Fruit fly (Drosophila melanogaster) whole organism, embryonic: ENCODE measurements around the gene CG6149.

Experiments used
- Adf1 ChIP-seq: fragments of 200-800 bp; sonication (Bioruptor generic); IDR thresholded peaks from 2 replicates; pipeline ENCODE4 v1.3.6; 2022; ENCODE audit warnings: missing biosample characterization, missing genetic modification characterization
- Atf-2 ChIP-seq: fragments of 200-800 bp; sonication (Bioruptor generic); optimal IDR thresholded peaks from 2 replicates; lab custom pipeline; 2016; ENCODE audit warnings: missing biosample characterization, missing genetic modification characterization
- Atf3 ChIP-seq: fragments of 200-800 bp; sonication (Bioruptor generic); optimal IDR thresholded peaks from 3 replicates; lab custom pipeline; 2016; ENCODE audit warnings: missing biosample characterization, missing genetic modification characterization
- CG10209 ChIP-seq: fragments of 200-800 bp; sonication (Bioruptor generic); optimal IDR thresholded peaks from 3 replicates; lab custom pipeline; 2017; ENCODE audit warnings: missing biosample characterization, mild to moderate bottlenecking, missing genetic modification characterization, missing genetic modification reagents
- CG1024 ChIP-seq: fragments of 200-800 bp; sonication (Bioruptor generic); IDR thresholded peaks from 2 replicates; pipeline ENCODE4 v1.3.6; 2022; ENCODE audit warnings: missing biosample characterization, missing genetic modification characterization
- CG10274 ChIP-seq: fragments of 200-800 bp; sonication (Bioruptor generic); optimal IDR thresholded peaks from 3 replicates; lab custom pipeline; 2017; ENCODE audit warnings: missing biosample characterization, mild to moderate bottlenecking, missing genetic modification characterization
- CG10321 ChIP-seq: fragments of 200-800 bp; sonication (Bioruptor generic); IDR thresholded peaks from 2 replicates; pipeline ENCODE4 v1.3.6; 2022; ENCODE audit warnings: missing biosample characterization, missing genetic modification characterization
- CG11247 ChIP-seq: fragments of 200-800 bp; sonication (Bioruptor generic); IDR thresholded peaks from 2 replicates; pipeline ENCODE4 v1.3.6; 2022; ENCODE audit warnings: missing biosample characterization, missing genetic modification characterization
- CG12659 ChIP-seq: fragments of 200-800 bp; sonication (Bioruptor generic); optimal IDR thresholded peaks from 3 replicates; lab custom pipeline; 2017; ENCODE audit warnings: mild to moderate bottlenecking, missing biosample characterization, missing genetic modification reagents, missing genetic modification characterization
- CG13624 ChIP-seq: fragments of 200-800 bp; sonication (Bioruptor generic); optimal IDR thresholded peaks from 2 replicates; lab custom pipeline; 2016; ENCODE audit warnings: missing biosample characterization, missing genetic modification characterization
- CG14710 ChIP-seq: fragments of 200-800 bp; sonication (Bioruptor generic); optimal IDR thresholded peaks from 3 replicates; lab custom pipeline; 2019; ENCODE audit warnings: missing biosample characterization, mild to moderate bottlenecking, missing genetic modification characterization, moderate library complexity
- CG16863 ChIP-seq: fragments of 200-800 bp; sonication (Bioruptor generic); optimal IDR thresholded peaks from 3 replicates; lab custom pipeline; 2016; ENCODE audit warnings: missing biosample characterization, missing genetic modification characterization
- CG18476 ChIP-seq: fragments of 200-800 bp; sonication (Bioruptor generic); optimal IDR thresholded peaks from 2 replicates; lab custom pipeline; 2016; ENCODE audit warnings: missing biosample characterization, mild to moderate bottlenecking, missing genetic modification characterization
- CG31224 ChIP-seq: fragments of 200-800 bp; sonication (Bioruptor generic); IDR thresholded peaks from 2 replicates; pipeline ENCODE4 v1.3.6; 2022; ENCODE audit warnings: missing biosample characterization, missing genetic modification characterization
- CG31365 ChIP-seq: fragments of 200-800 bp; sonication (Bioruptor generic); optimal IDR thresholded peaks from 2 replicates; lab custom pipeline; 2018; ENCODE audit warnings: missing biosample characterization, mild to moderate bottlenecking, missing genetic modification characterization
- CG3838 ChIP-seq: fragments of 200-800 bp; sonication (Bioruptor generic); optimal IDR thresholded peaks from 3 replicates; lab custom pipeline; 2016; ENCODE audit warnings: missing biosample characterization, missing genetic modification characterization
- CG4404 ChIP-seq: fragments of 200-800 bp; sonication (Bioruptor generic); IDR thresholded peaks from 2 replicates; pipeline ENCODE4 v1.3.6; 2022; ENCODE audit warnings: missing biosample characterization, missing genetic modification characterization
- CG4820 ChIP-seq: fragments of 200-800 bp; sonication (Bioruptor generic); optimal IDR thresholded peaks from 3 replicates; lab custom pipeline; 2016; ENCODE audit warnings: missing biosample characterization, missing genetic modification characterization
- CG9727 ChIP-seq: fragments of 200-800 bp; sonication (Bioruptor generic); optimal IDR thresholded peaks from 3 replicates; lab custom pipeline; 2017; ENCODE audit warnings: missing biosample characterization, mild to moderate bottlenecking, missing genetic modification characterization
- CkIIα-i1 ChIP-seq: fragments of 200-800 bp; sonication (Bioruptor generic); IDR thresholded peaks from 2 replicates; pipeline ENCODE4 v1.3.6; 2022; ENCODE audit warnings: missing biosample characterization, missing genetic modification characterization
- Dfd ChIP-seq, 2 experiments: fragments of >200 bp; optimal IDR thresholded peaks; 2 replicates each; lab custom pipeline; 2017; ENCODE audit warnings: missing biosample characterization in 2 of 2, missing genetic modification characterization in 2 of 2
- Doc2 ChIP-seq: fragments of 200-800 bp; sonication (Bioruptor generic); IDR thresholded peaks from 2 replicates; pipeline ENCODE4 v1.3.6; 2022; ENCODE audit warnings: missing biosample characterization, missing genetic modification characterization
- ERR ChIP-seq: fragments of 200-800 bp; sonication (Bioruptor generic); optimal IDR thresholded peaks from 2 replicates; lab custom pipeline; 2016; ENCODE audit warnings: missing biosample characterization, missing genetic modification characterization
- Ets97D ChIP-seq: fragments of 200-800 bp; sonication (Bioruptor generic); optimal IDR thresholded peaks from 3 replicates; lab custom pipeline; 2016; ENCODE audit warnings: missing biosample characterization, missing genetic modification characterization
- GATAe ChIP-seq: fragments of 200-800 bp; sonication (Bioruptor generic); conservative IDR thresholded peaks from 2 replicates; pipeline ENCODE4 v1.3.6; 2022; ENCODE audit warnings: missing biosample characterization, missing genetic modification characterization
- Hmx ChIP-seq: fragments of 200-800 bp; sonication (Bioruptor generic); optimal IDR thresholded peaks from 2 replicates; lab custom pipeline; 2016; ENCODE audit warnings: missing biosample characterization, missing genetic modification characterization
- Hsf ChIP-seq: fragments of 200-800 bp; sonication (Bioruptor generic); optimal IDR thresholded peaks from 3 replicates; lab custom pipeline; 2016; ENCODE audit warnings: missing biosample characterization, missing genetic modification characterization
- MESR4 ChIP-seq: fragments of 200-800 bp; sonication (Bioruptor generic); optimal IDR thresholded peaks from 2 replicates; lab custom pipeline; 2018; ENCODE audit warnings: missing biosample characterization, mild to moderate bottlenecking, missing genetic modification characterization, moderate library complexity
- Pdp1 ChIP-seq, 2 experiments: fragments of 200-800 bp; sonication (Bioruptor generic); optimal IDR thresholded peaks; 3 replicates each; lab custom pipeline; 2016; ENCODE audit warnings: missing biosample characterization in 2 of 2, missing genetic modification characterization in 2 of 2, mild to moderate bottlenecking in 1 of 2, moderate library complexity in 1 of 2
- Rfx ChIP-seq: fragments of 200-800 bp; sonication (Bioruptor generic); IDR thresholded peaks from 2 replicates; pipeline ENCODE4 v1.3.6; 2022; ENCODE audit warnings: missing biosample characterization, missing genetic modification characterization
- Side ChIP-seq: fragments of 200-800 bp; sonication (Bioruptor generic); optimal IDR thresholded peaks from 2 replicates; lab custom pipeline; 2016; ENCODE audit warnings: missing biosample characterization, missing genetic modification characterization
- Sin3A ChIP-seq: fragments of >200 bp; optimal IDR thresholded peaks from 2 replicates; lab custom pipeline; 2018
- dimm ChIP-seq: fragments of 200-800 bp; sonication (Bioruptor generic); IDR thresholded peaks from 2 replicates; pipeline ENCODE4 v1.3.6; 2022; ENCODE audit warnings: missing biosample characterization, missing genetic modification characterization
- dysf ChIP-seq: fragments of 200-800 bp; sonication (Bioruptor generic); IDR thresholded peaks from 3 replicates; pipeline ENCODE4 v1.3.6; 2022; ENCODE audit warnings: missing biosample characterization, missing genetic modification characterization
- fd102C ChIP-seq: fragments of 200-800 bp; sonication (Bioruptor generic); optimal IDR thresholded peaks from 2 replicates; lab custom pipeline; 2018; ENCODE audit warnings: missing biosample characterization, mild to moderate bottlenecking, missing genetic modification characterization, moderate library complexity
- hb ChIP-seq: fragments of 200-800 bp; sonication (Bioruptor generic); IDR thresholded peaks from 3 replicates; pipeline ENCODE4 v1.3.6; 2022; ENCODE audit warnings: missing biosample characterization, missing genetic modification characterization; ENCODE audit not compliant: partially characterized antibody
- lab ChIP-seq: fragments of 200-800 bp; sonication (Bioruptor generic); optimal IDR thresholded peaks from 3 replicates; lab custom pipeline; 2017; ENCODE audit warnings: missing biosample characterization, missing genetic modification characterization, mild to moderate bottlenecking, moderate library complexity, missing genetic modification reagents
- lbe ChIP-seq: fragments of 200-800 bp; sonication (Bioruptor generic); optimal IDR thresholded peaks from 2 replicates; lab custom pipeline; 2016; ENCODE audit warnings: missing biosample characterization, mild to moderate bottlenecking, missing genetic modification characterization
- lola ChIP-seq, 3 experiments: fragments of >200 bp in 2 of 3; fragments of 200-800 bp in 1 of 3; sonication (Bioruptor generic) in 1 of 3; optimal IDR thresholded peaks; 2 replicates each; lab custom pipeline; 2017 to 2019; ENCODE audit warnings: missing biosample characterization in 3 of 3, missing genetic modification characterization in 3 of 3, mild to moderate bottlenecking in 1 of 3, moderate library complexity in 1 of 3
- mirr ChIP-seq: fragments of 200-800 bp; sonication (Bioruptor generic); optimal IDR thresholded peaks from 3 replicates; lab custom pipeline; 2018; ENCODE audit warnings: missing biosample characterization, mild to moderate bottlenecking, missing genetic modification characterization
- onecut ChIP-seq: fragments of 200-800 bp; sonication (Bioruptor generic); IDR thresholded peaks from 2 replicates; pipeline ENCODE4 v1.3.6; 2022; ENCODE audit warnings: missing biosample characterization, missing genetic modification characterization
- pan ChIP-seq, 4 experiments: fragments of >200 bp in 3 of 4; fragments of 200-800 bp in 1 of 4; sonication (Bioruptor generic) in 1 of 4; optimal IDR thresholded peaks in 3 of 4; IDR thresholded peaks in 1 of 4; 2 replicates each; pipeline versions ENCODE4 v1.3.6 to Lab custom; 2017 to 2022; ENCODE audit warnings: missing biosample characterization in 2 of 4, missing genetic modification characterization in 2 of 4, mixed read lengths in 1 of 4
- pnt ChIP-seq: fragments of 200-800 bp; sonication (Bioruptor generic); optimal IDR thresholded peaks from 3 replicates; lab custom pipeline; 2016; ENCODE audit warnings: missing biosample characterization, missing genetic modification characterization
- prd ChIP-seq, 3 experiments: fragments of >200 bp in 2 of 3; fragments of 200-800 bp in 1 of 3; sonication (Bioruptor generic) in 1 of 3; optimal IDR thresholded peaks in 2 of 3; IDR thresholded peaks in 1 of 3; 2 replicates in 2 of 3; 3 replicates in 1 of 3; pipeline versions ENCODE4 v1.3.6 to Lab custom; 2017 to 2022; ENCODE audit warnings: missing biosample characterization in 1 of 3, missing genetic modification characterization in 1 of 3
- pros ChIP-seq: fragments of 200-800 bp; sonication (Bioruptor generic); optimal IDR thresholded peaks from 3 replicates; lab custom pipeline; 2019; ENCODE audit warnings: missing biosample characterization, mild to moderate bottlenecking, missing genetic modification characterization, moderate library complexity
- schlank ChIP-seq: fragments of 200-800 bp; sonication (Bioruptor generic); optimal IDR thresholded peaks from 2 replicates; lab custom pipeline; 2018; ENCODE audit warnings: missing biosample characterization, mild to moderate bottlenecking, missing genetic modification characterization
- tap ChIP-seq: fragments of 200-800 bp; optimal IDR thresholded peaks from 3 replicates; lab custom pipeline; 2019; ENCODE audit warnings: missing biosample characterization, mild to moderate bottlenecking, missing genetic modification characterization, moderate library complexity
- tgo ChIP-seq: fragments of 200-800 bp; sonication (Bioruptor generic); IDR thresholded peaks from 3 replicates; pipeline ENCODE4 v1.3.6; 2022; ENCODE audit warnings: missing biosample characterization, missing genetic modification characterization
- trem ChIP-seq: fragments of 200-800 bp; optimal IDR thresholded peaks from 3 replicates; lab custom pipeline; 2019; ENCODE audit warnings: missing biosample characterization, mild to moderate bottlenecking, missing genetic modification characterization, moderate library complexity
- usp ChIP-seq: fragments of >200 bp; optimal IDR thresholded peaks from 2 replicates; lab custom pipeline; 2017; ENCODE audit warnings: missing biosample characterization, missing genetic modification characterization
- wdn ChIP-seq: fragments of 200-800 bp; sonication (Bioruptor generic); IDR thresholded peaks from 2 replicates; pipeline ENCODE4 v1.3.6; 2022; ENCODE audit warnings: missing biosample characterization, missing genetic modification characterization

CG6149 gene

DNA sequence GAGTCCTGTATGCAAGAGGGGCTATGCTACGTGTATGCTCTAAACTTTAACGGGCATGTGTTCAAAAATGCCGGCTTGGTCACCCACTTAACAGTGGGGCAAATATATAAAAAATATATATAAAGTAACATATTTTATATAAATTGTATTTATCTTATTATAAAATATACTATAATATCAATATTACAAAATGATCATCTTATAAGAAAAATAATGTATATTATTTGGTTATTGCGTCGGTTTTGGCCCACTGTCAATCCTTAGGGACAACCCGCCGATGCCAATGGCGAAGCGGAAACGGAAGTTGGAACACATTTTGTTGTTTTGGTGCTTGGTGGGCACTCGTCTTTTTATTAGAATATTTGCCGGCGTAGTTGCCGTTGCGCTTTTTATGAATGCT is 15.3 kb upstream of the CG6149 start (continued):
- TF ChIP-seq CG4820 (no peak), CG13624 (GFP tag; lab: Kevin White, UChicago) (no peak), MESR4 (GFP tag; lab: Kevin White, UChicago) (no peak), schlank (tag; lab: Kevin White, UChicago) (no peak), fd102C (GFP tag; lab: Kevin White, UChicago) (no peak), Pdp1 (GFP tag; optimal IDR thresholded peaks at IDR 0.05; lab: Kevin White, UChicago) (no peak), dimm (no peak), GATAe (GFP tag; lab: Robert Waterston, UW) (no peak), CG1024 (GFP tag; lab: Robert Waterston, UW) (no peak), CG9727 (GFP tag; lab: Kevin White, UChicago) (peak; percentile 61), onecut (GFP tag; lab: Robert Waterston, UW) (peak; percentile 20; the same call in 1 of the 2 replicates), CG16863 (GFP tag; lab: Kevin White, UChicago) (no peak), Hsf (GFP tag; lab: Kevin White, UChicago) (no peak), CG11247 (GFP tag; lab: Robert Waterston, UW) (no peak), usp (GFP tag; lab: Kevin White, UChicago) (no peak), Adf1 (GFP tag; lab: Robert Waterston, UW) (no peak), Doc2 (GFP tag; lab: Robert Waterston, UW) (no peak), prd (optimal IDR thresholded peaks at IDR 0.05; lab: Kevin White, UChicago) (no peak), prd (GFP tag; IDR thresholded peaks at IDR 0.05; lab: Robert Waterston, UW) (peak; percentile 67; the same call in 2 of the 3 replicates), CkIIα-i1 (GFP tag; lab: Robert Waterston, UW) (no peak), CG14710 (peak; percentile 44), CG31224 (no peak), Hmx (no peak), CG10209 (GFP tag; lab: Kevin White, UChicago) (peak; percentile 36), tgo (GFP tag; lab: Robert Waterston, UW) (no peak), dysf (no peak), CG31365 (tag; lab: Kevin White, UChicago) (no peak), CG12659 (GFP tag; lab: Kevin White, UChicago) (peak; percentile 2), CG3838 (GFP tag; lab: Kevin White, UChicago) (no peak), Ets97D (GFP tag; lab: Kevin White, UChicago) (no peak), mirr (no peak), hb (GFP tag; lab: Robert Waterston, UW) (no peak), Atf-2 (GFP tag; lab: Kevin White, UChicago) (no peak), CG10321 (GFP tag; lab: Robert Waterston, UW) (no peak), CG10274 (no peak), Dfd (GFP tag; optimal IDR thresholded peaks at IDR 0.05; lab: Kevin White, UChicago) (no peak), ERR (no peak), trem (tag; lab: Kevin White, UChicago) (peak; percentile 43), wdn (GFP tag; lab: Robert Waterston, UW) (no peak), CG18476 (GFP tag; lab: Kevin White, UChicago) (no peak), lbe (GFP tag; lab: Kevin White, UChicago) (no peak), tap (tag; lab: Kevin White, UChicago) (peak; percentile 19), Rfx (GFP tag; lab: Robert Waterston, UW) (no peak), lola (GFP tag; optimal IDR thresholded peaks at IDR 0.05; lab: Kevin White, UChicago) (peak in 1 of 3 experiments; percentile 20), lab (peak; percentile 63), CG4404 (no peak), Sin3A (no peak), Side (GFP tag; lab: Kevin White, UChicago) (no peak), pan (optimal IDR thresholded peaks at IDR 0.05; lab: Kevin White, UChicago) (no peak), pan (GFP tag; optimal IDR thresholded peaks at IDR 0.05 in 1 of 2, IDR thresholded peaks at IDR 0.05 in 1 of 2) (peak in 1 of 2 experiments; percentile 29), pnt (GFP tag; lab: Kevin White, UChicago) (no peak), Atf3 (GFP tag; lab: Kevin White, UChicago) (no peak), pros (GFP tag; lab: Kevin White, UChicago) (no peak)
